Fruit fly (Drosophila melanogaster): ENCODE results near the gene CG5687.
A peak's percentile ranks its signal among the peaks of the same experiment; 100 is the strongest.

Gene CG5687

dm6 chr3L:1905273-1905672 is 33.6 kb downstream of the CG5687 start (continued):
- TF ChIP-seq CG11902 (GFP tag; optimal IDR thresholded peaks at IDR 0.05) (peak; percentile 41), Eip93F (GFP tag; optimal IDR thresholded peaks at IDR 0.05) (no peak), OdsH (GFP tag; optimal IDR thresholded peaks at IDR 0.05) (peak; percentile 54), CG6276 (GFP tag; optimal IDR thresholded peaks at IDR 0.05) (peak; percentile 62), Eip78C (GFP tag) (peak; percentile 91), pdm3 (GFP tag; optimal IDR thresholded peaks at IDR 0.05) (peak; percentile 56), CG6808 (GFP tag; optimal IDR thresholded peaks at IDR 0.05) (peak; percentile 21), Sox14 (GFP tag; optimal IDR thresholded peaks at IDR 0.05) (no peak), CG10669 (GFP tag; optimal IDR thresholded peaks at IDR 0.05) (peak; percentile 9), Ets21C (GFP tag; optimal IDR thresholded peaks at IDR 0.05) (no peak), Blimp-1 (GFP tag; optimal IDR thresholded peaks at IDR 0.05) (no peak), dsx (GFP tag; optimal IDR thresholded peaks at IDR 0.05; ENCODE audit: poor library complexity, severe bottlenecking) (no peak), topi (GFP tag; optimal IDR thresholded peaks at IDR 0.05) (no peak), Sox102F (GFP tag; optimal IDR thresholded peaks at IDR 0.05) (peak; percentile 11), fkh (GFP tag; optimal IDR thresholded peaks at IDR 0.05) (no peak), CG8319 (GFP tag; optimal IDR thresholded peaks at IDR 0.05) (no peak), CG6792 (GFP tag; optimal IDR thresholded peaks at IDR 0.05) (peak; percentile 24), CG15336 (GFP tag; IDR thresholded peaks at IDR 0.05) (peak; percentile 74), ss (GFP tag; optimal IDR thresholded peaks at IDR 0.05) (no peak), CG7368 (GFP tag; optimal IDR thresholded peaks at IDR 0.05) (peak; percentile 49), Gug (GFP tag; IDR thresholded peaks at IDR 0.05) (no peak), esn (GFP tag; optimal IDR thresholded peaks at IDR 0.05) (peak; percentile 20), CG34406 (GFP tag; optimal IDR thresholded peaks at IDR 0.05) (peak; percentile 43), Sox15 (GFP tag; optimal IDR thresholded peaks at IDR 0.05) (peak; percentile 28), CG11762 (GFP tag; optimal IDR thresholded peaks at IDR 0.05; ENCODE audit: insufficient read depth) (no peak), Hr4 (GFP tag; optimal IDR thresholded peaks at IDR 0.05) (peak; percentile 75), dac (GFP tag; optimal IDR thresholded peaks at IDR 0.05) (peak; percentile 69), svp (GFP tag) (peak; percentile 49), CG6163 (GFP tag; IDR thresholded peaks at IDR 0.05) (no peak), CG3919 (GFP tag; optimal IDR thresholded peaks at IDR 0.05) (peak; percentile 56), Smox (GFP tag; optimal IDR thresholded peaks at IDR 0.05) (peak; percentile 25), net (GFP tag; optimal IDR thresholded peaks at IDR 0.05) (peak; percentile 52), vri (GFP tag; optimal IDR thresholded peaks at IDR 0.05) (no peak)

dm6 chr3L:1904440-1904839 is 34.5 kb downstream of the CG5687 start:
- TF ChIP-seq Eip78C (GFP tag) (peak; percentile 65), CG11294 (GFP tag; IDR thresholded peaks at IDR 0.05) (no peak), CG15336 (GFP tag; IDR thresholded peaks at IDR 0.05) (peak; percentile 38; the same call in 1 of the 2 replicates), CG32006 (GFP tag; optimal IDR thresholded peaks at IDR 0.05) (peak; percentile 56), Hr38 (GFP tag; optimal IDR thresholded peaks at IDR 0.05) (no peak), CG6276 (GFP tag; optimal IDR thresholded peaks at IDR 0.05) (peak; percentile 5), CG8119 (GFP tag; IDR thresholded peaks at IDR 0.05) (0 out of 3 replicates have a peak, but pooled peaks have one; percentile 16), eg (GFP tag; IDR thresholded peaks at IDR 0.05) (peak; percentile 38; the same call in 2 of the 3 replicates)

dm6 chr3L:1900633-1901032 is 38.3 kb downstream of the CG5687 start:
- TF ChIP-seq CG10669 (GFP tag; optimal IDR thresholded peaks at IDR 0.05) (peak; percentile 8), fd85E (GFP tag; optimal IDR thresholded peaks at IDR 0.05) (no peak), Lpt (GFP tag; optimal IDR thresholded peaks at IDR 0.05) (peak; percentile 30), Ets21C (GFP tag; optimal IDR thresholded peaks at IDR 0.05) (no peak), svp (GFP tag) (peak; percentile 53), CG8119 (GFP tag; IDR thresholded peaks at IDR 0.05) (peak; percentile 90), Gug (GFP tag; IDR thresholded peaks at IDR 0.05) (peak; percentile 83), achi (GFP tag; optimal IDR thresholded peaks at IDR 0.05) (peak; percentile 66), CG34406 (GFP tag; optimal IDR thresholded peaks at IDR 0.05) (no peak), CG16779 (tag; optimal IDR thresholded peaks at IDR 0.05) (no peak), CG6163 (GFP tag; IDR thresholded peaks at IDR 0.05) (peak; percentile 87), Eip75B (GFP tag; optimal IDR thresholded peaks at IDR 0.05) (peak; percentile 32), OdsH (GFP tag; optimal IDR thresholded peaks at IDR 0.05) (peak; percentile 39), Sox14 (GFP tag; optimal IDR thresholded peaks at IDR 0.05) (no peak), topi (GFP tag; optimal IDR thresholded peaks at IDR 0.05) (no peak), acj6 (GFP tag; optimal IDR thresholded peaks at IDR 0.05) (no peak), Hr4 (GFP tag; optimal IDR thresholded peaks at IDR 0.05) (peak; percentile 75), CG11294 (GFP tag; IDR thresholded peaks at IDR 0.05) (peak; percentile 74), CG31627 (GFP tag; optimal IDR thresholded peaks at IDR 0.05) (no peak), eg (GFP tag; IDR thresholded peaks at IDR 0.05) (peak; percentile 95), pdm3 (GFP tag; optimal IDR thresholded peaks at IDR 0.05) (peak; percentile 41), CG8632 (GFP tag; optimal IDR thresholded peaks at IDR 0.05) (no peak), CG4318 (GFP tag; optimal IDR thresholded peaks at IDR 0.05) (peak; percentile 49), dac (GFP tag; optimal IDR thresholded peaks at IDR 0.05) (peak; percentile 33), CG32006 (GFP tag; optimal IDR thresholded peaks at IDR 0.05) (peak; percentile 77), esn (GFP tag; optimal IDR thresholded peaks at IDR 0.05) (no peak)

Measured in whole organism, prepupa.